Worm (Caenorhabditis elegans) whole organism, L1 larva: Measurements from ENCODE around the gene F43C11.4.
A peak's percentile ranks its signal among the peaks of the same experiment; 100 is the strongest.

Source experiments
- C16A3.4 ChIP-seq: fragments of 150-350 bp; optimal IDR thresholded peaks from 2 replicates; lab custom pipeline; 2014; ENCODE audit warnings: missing biosample characterization, missing genetic modification characterization
- ama-1 ChIP-seq: fragments of 150-350 bp; optimal IDR thresholded peaks from 2 replicates; lab custom pipeline; 2014
- ceh-63 ChIP-seq: fragments of 200-800 bp; sonication (Bioruptor generic); optimal IDR thresholded peaks from 2 replicates; lab custom pipeline; 2018; ENCODE audit warnings: mild to moderate bottlenecking, missing genetic modification characterization, missing compliant biosample characterization
- ceh-8 ChIP-seq: fragments of 200-800 bp; sonication (Bioruptor generic); optimal IDR thresholded peaks from 2 replicates; lab custom pipeline; 2018; ENCODE audit warnings: mild to moderate bottlenecking, missing genetic modification characterization, moderate library complexity, missing compliant biosample characterization
- ceh-90 ChIP-seq: sonication (generic microtip); optimal IDR thresholded peaks from 2 replicates; lab custom pipeline; 2016; ENCODE audit warnings: missing genetic modification characterization, missing compliant biosample characterization
- ces-1 ChIP-seq: fragments of 150-350 bp; optimal IDR thresholded peaks from 2 replicates; lab custom pipeline; 2014; ENCODE audit warnings: missing biosample characterization, missing genetic modification reagents, missing genetic modification characterization
- dsc-1 ChIP-seq: sonication (generic microtip); optimal IDR thresholded peaks from 2 replicates; lab custom pipeline; 2016; ENCODE audit warnings: mild to moderate bottlenecking, missing genetic modification characterization, missing compliant biosample characterization
- efl-1 ChIP-seq, 4 experiments: fragments of 150-350 bp; optimal IDR thresholded peaks in 3 of 4; peaks in 1 of 4; 1 replicate in 1 of 4; 2 replicates in 3 of 4; lab custom pipeline; 2014; ENCODE audit warnings: missing biosample characterization in 2 of 4, missing genetic modification characterization in 2 of 4, missing genetic modification reagents in 2 of 4
- elt-2 ChIP-seq: sonication (generic microtip); optimal IDR thresholded peaks from 2 replicates; lab custom pipeline; 2016; ENCODE audit warnings: missing genetic modification characterization, mild to moderate bottlenecking, inconsistent platforms, missing compliant biosample characterization, missing genetic modification reagents
- elt-3 ChIP-seq, 6 experiments: fragments of 150-350 bp in 1 of 6; sonication (generic microtip); optimal IDR thresholded peaks; 2 replicates each; lab custom pipeline; 2017 to 2018; ENCODE audit warnings: missing biosample characterization in 6 of 6, missing genetic modification characterization in 6 of 6, inconsistent platforms in 1 of 6
- ets-5 ChIP-seq: fragments of 200-800 bp; sonication (Bioruptor generic); IDR thresholded peaks from 2 replicates; pipeline ENCODE4 v1.3.6; 2022; ENCODE audit warnings: missing genetic modification characterization, missing compliant biosample characterization
- hlh-17 ChIP-seq: fragments of 200-800 bp; sonication (Bioruptor generic); optimal IDR thresholded peaks from 2 replicates; lab custom pipeline; 2018; ENCODE audit warnings: missing genetic modification characterization, mild to moderate bottlenecking, missing compliant biosample characterization, moderate library complexity, borderline replicate concordance
- isw-1 ChIP-seq: fragments of 200-800 bp; sonication (Bioruptor generic); IDR thresholded peaks from 2 replicates; pipeline ENCODE4 v1.3.6; 2022; ENCODE audit warnings: missing genetic modification characterization, missing compliant biosample characterization
- nhr-11 ChIP-seq: fragments of 150-350 bp; optimal IDR thresholded peaks from 2 replicates; lab custom pipeline; 2014; ENCODE audit warnings: missing biosample characterization, missing genetic modification characterization
- nhr-19 ChIP-seq: fragments of 200-800 bp; sonication (Bioruptor generic); conservative IDR thresholded peaks from 2 replicates; pipeline ENCODE4 v1.3.6; 2022; ENCODE audit warnings: missing genetic modification characterization, missing compliant biosample characterization
- nhr-237 ChIP-seq: fragments of 150-350 bp; optimal IDR thresholded peaks from 2 replicates; lab custom pipeline; 2014; ENCODE audit warnings: missing biosample characterization, missing genetic modification characterization
- nhr-76 ChIP-seq: sonication (generic microtip); optimal IDR thresholded peaks from 2 replicates; lab custom pipeline; 2017; ENCODE audit warnings: missing biosample characterization, missing genetic modification characterization
- nhr-77 ChIP-seq: fragments of 150-350 bp; optimal IDR thresholded peaks from 2 replicates; lab custom pipeline; 2014; ENCODE audit warnings: missing biosample characterization, missing genetic modification characterization
- nhr-85 ChIP-seq: sonication (generic microtip); peaks from one replicate; lab custom pipeline; 2016; ENCODE audit warnings: missing genetic modification characterization, inconsistent platforms, missing compliant biosample characterization
- nhr-90 ChIP-seq: sonication (generic microtip); optimal IDR thresholded peaks from 2 replicates; lab custom pipeline; 2016; ENCODE audit warnings: mild to moderate bottlenecking, missing genetic modification characterization, missing compliant biosample characterization; ENCODE audit not compliant: poor library complexity
- rnt-1 ChIP-seq: sonication (generic microtip); optimal IDR thresholded peaks from 2 replicates; lab custom pipeline; 2016; ENCODE audit warnings: mild to moderate bottlenecking, missing genetic modification characterization, moderate library complexity, missing compliant biosample characterization
- snpc-4 ChIP-seq: fragments of 150-350 bp; optimal IDR thresholded peaks from 2 replicates; lab custom pipeline; 2014; ENCODE audit warnings: missing biosample characterization, missing genetic modification characterization
- snu-23 ChIP-seq: sonication (generic microtip); optimal IDR thresholded peaks from 2 replicates; lab custom pipeline; 2016; ENCODE audit warnings: missing genetic modification characterization, missing compliant biosample characterization
- sox-4 ChIP-seq: sonication (generic microtip); optimal IDR thresholded peaks from 2 replicates; lab custom pipeline; 2016; ENCODE audit warnings: missing genetic modification characterization, missing compliant biosample characterization
- sptf-1 ChIP-seq: fragments of 150-350 bp; optimal IDR thresholded peaks from 2 replicates; lab custom pipeline; 2014; ENCODE audit warnings: missing biosample characterization, missing genetic modification characterization
- sup-37 ChIP-seq: fragments of 200-800 bp; sonication (Bioruptor generic); optimal IDR thresholded peaks from 2 replicates; lab custom pipeline; 2018; ENCODE audit warnings: mild to moderate bottlenecking, missing genetic modification characterization, missing compliant biosample characterization
- tlp-1 ChIP-seq: fragments of 150-350 bp; optimal IDR thresholded peaks from 2 replicates; lab custom pipeline; 2014; ENCODE audit warnings: missing biosample characterization, missing genetic modification characterization
- unc-130 ChIP-seq: fragments of 150-350 bp; optimal IDR thresholded peaks from 2 replicates; lab custom pipeline; 2017; ENCODE audit warnings: missing biosample characterization, missing genetic modification characterization, inconsistent platforms
- vab-15 ChIP-seq: sonication (generic microtip); optimal IDR thresholded peaks from 2 replicates; lab custom pipeline; 2017; ENCODE audit warnings: missing genotype, mild to moderate bottlenecking, missing genetic modification characterization, missing compliant biosample characterization
- zip-4 ChIP-seq: fragments of 200-800 bp; sonication (Bioruptor generic); optimal IDR thresholded peaks from 2 replicates; lab custom pipeline; 2018; ENCODE audit warnings: mild to moderate bottlenecking, missing genetic modification characterization, moderate library complexity, missing compliant biosample characterization
- ztf-11 ChIP-seq, 2 experiments: sonication (generic microtip); optimal IDR thresholded peaks; 2 replicates each; lab custom pipeline; 2016 to 2017; ENCODE audit warnings: missing genetic modification characterization in 2 of 2, missing biosample characterization in 1 of 2, missing compliant biosample characterization in 1 of 2

The F43C11.4 gene

DNA sequence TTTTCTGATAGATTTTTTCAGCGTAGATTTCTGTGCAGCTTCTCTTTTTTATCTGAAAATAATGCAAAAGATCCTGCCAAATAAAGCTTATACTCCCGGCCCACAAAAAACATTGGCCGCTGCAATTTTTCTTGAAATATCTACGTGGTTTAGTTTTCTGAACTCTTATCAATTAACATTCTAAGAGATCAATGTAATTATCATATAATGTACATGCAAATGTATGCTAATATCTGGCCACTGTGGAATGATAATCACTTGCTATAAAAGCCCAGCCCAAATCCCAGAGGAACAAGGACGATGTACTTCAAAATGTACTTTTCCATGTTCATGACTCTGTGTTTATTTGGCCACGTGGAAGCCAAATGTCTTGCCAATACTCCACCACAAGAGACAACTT lies 7.7 kb downstream of the F43C11.4 start, which contains the start of gene F43C11.2:
TSS of gene F43C11.2 (plus strand) at position 301 of the 400 bp plus-strand sequence.
- TF ChIP-seq nhr-90 (tag; lab: Kevin White, UChicago) (no peak), nhr-85 (tag; lab: Kevin White, UChicago) (no peak), ceh-8 (no peak), snpc-4 (tag; lab: Kevin White, UChicago) (no peak), ces-1 (no peak), nhr-11 (tag; lab: Kevin White, UChicago) (no peak), nhr-77 (tag; lab: Kevin White, UChicago) (no peak), sptf-1 (tag; lab: Kevin White, UChicago) (no peak), hlh-17 (no peak), unc-130 (tag; lab: Kevin White, UChicago) (no peak)

DNA sequence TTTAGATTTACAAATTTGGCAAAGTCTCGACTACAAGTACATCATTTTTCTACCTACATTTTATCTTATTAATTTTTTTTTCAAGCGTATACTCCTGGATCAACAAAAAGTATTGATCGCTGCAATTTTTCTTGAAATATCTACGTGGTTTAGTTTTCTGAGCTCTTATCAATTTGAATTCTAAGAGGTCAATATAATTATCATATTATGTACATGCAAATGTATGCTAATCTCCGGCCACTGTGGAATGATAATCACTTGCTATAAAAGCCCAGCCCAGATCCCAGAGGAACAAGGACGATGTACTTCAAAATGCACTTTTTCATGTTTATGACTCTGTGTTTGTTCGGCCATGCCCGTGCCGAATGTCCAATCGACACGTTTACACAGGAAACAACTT lies 10.0 kb downstream of the F43C11.4 start, which contains the start of gene F43C11.1:
TSS of gene F43C11.1 (plus strand) at position 301 of the 400 bp plus-strand sequence.
- TF ChIP-seq nhr-19 (GFP tag; lab: Robert Waterston, UW) (no peak), ceh-63 (no peak), unc-130 (tag; lab: Kevin White, UChicago) (no peak), nhr-237 (tag; lab: Kevin White, UChicago) (no peak), nhr-76 (tag; lab: Kevin White, UChicago) (no peak), vab-15 (no peak), efl-1 (optimal IDR thresholded peaks at IDR 0.05; lab: Kevin White, UChicago) (no peak), efl-1 (GFP tag; optimal IDR thresholded peaks at IDR 0.05 in 1 of 2; lab: Kevin White, UChicago) (no peak), ces-1 (no peak), ets-5 (GFP tag; lab: Robert Waterston, UW) (no peak), sup-37 (GFP tag; lab: Kevin White, UChicago) (no peak), isw-1 (GFP tag; lab: Robert Waterston, UW) (no peak), ztf-11 (tag; optimal IDR thresholded peaks at IDR 0.05; lab: Kevin White, UChicago) (no peak), C16A3.4 (tag; lab: Kevin White, UChicago) (no peak), rnt-1 (no peak)

DNA sequence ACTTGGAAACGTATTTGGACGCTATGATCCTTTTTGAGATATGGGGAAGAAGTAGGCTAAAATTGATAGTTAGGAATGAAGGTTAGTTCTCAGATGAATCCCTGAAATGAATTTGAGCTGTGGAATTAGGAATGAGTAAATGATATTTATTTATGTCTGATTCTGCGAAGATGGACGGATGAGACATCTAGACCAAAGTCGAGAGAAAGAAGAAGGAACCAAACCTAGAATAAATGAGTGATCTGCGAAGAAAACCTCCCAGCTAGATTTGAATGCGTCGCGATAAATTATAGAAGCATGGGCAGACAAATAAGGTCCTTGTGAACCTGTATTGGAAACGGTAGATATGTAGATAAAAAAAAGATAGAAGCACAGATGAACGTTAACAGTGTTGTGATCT lies 13.2 kb downstream of the F43C11.4 start, which contains the start of gene F43C11.16:
TSS of gene F43C11.16 (minus strand) at position 101 of the 400 bp plus-strand sequence.
- TF ChIP-seq tlp-1 (tag; lab: Kevin White, UChicago), result no peak
- no peak for TF ChIP-seq zip-4 (GFP tag; lab: Kevin White, UChicago)
- no peak for TF ChIP-seq sox-4
- no peak for TF ChIP-seq snu-23 (GFP tag; lab: Kevin White, UChicago)
- no peak for TF ChIP-seq efl-1 (optimal IDR thresholded peaks at IDR 0.05; lab: Kevin White, UChicago)
- peak in 1 of 2 experiments; percentile 18 for TF ChIP-seq efl-1 (GFP tag; optimal IDR thresholded peaks at IDR 0.05 in 1 of 2; lab: Kevin White, UChicago)
- no peak for TF ChIP-seq elt-2 (tag; lab: Kevin White, UChicago)
- TF ChIP-seq ama-1 (lab: Kevin White, UChicago), result no peak

DNA sequence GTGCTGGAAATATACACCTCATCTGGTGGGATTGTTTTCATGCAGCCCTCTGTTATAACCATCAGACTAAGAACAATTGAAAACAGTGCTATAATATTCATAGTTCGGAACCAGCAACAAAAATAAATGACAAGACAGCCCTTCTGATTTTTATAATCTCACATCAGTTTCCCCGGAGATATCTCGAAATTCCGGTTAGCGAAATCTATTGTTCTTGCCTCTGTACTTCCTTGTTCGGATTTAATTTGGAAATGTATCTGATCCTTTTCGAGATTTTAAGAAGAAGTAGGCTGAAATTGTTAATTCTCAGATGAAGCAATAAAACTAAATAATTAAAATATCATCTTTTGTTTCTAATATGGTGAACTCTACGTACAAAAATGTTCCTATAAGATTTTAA lies 16.9 kb downstream of the F43C11.4 start, which contains the start of gene F43C11.11:
TSS of gene F43C11.11 (minus strand) at position 101 of the 400 bp plus-strand sequence.
- TF ChIP-seq elt-3 (tag; optimal IDR thresholded peaks at IDR 0.05; lab: Kevin White, UChicago), result no peak

DNA sequence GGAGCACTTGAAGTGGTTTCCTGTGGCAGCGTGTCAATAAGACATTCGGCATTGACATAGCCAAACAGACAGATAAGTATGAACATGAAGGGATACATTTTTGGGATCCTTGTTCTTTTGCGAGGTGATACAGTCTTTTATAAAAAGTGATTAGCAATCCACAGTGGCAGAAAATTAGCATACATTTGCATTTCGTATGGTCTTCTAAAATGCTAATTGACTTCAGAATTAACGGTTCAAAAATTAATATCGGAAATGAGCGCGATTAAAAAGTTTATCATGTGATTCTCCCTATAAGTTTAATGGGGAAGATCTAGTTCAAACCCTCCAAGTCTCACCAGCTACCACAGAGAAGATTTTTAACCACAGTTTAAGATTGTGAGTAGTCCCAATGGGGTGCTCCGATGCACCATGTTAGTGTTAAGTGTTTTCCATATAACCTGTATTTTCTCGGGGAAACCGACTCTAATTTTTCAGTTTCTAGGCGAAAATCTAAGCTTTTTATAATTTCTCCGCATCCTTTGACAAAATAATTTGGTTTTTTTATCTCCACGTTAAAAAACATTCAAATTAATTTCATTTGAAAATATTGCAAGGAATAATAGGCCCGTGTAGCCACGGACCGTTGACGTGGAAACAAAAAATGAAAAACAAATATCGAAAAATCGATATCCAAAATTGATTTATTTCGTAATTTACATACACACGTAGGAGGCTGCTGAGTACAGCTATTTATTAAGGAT lies 20.0 kb downstream of the F43C11.4 start, which contains the start of the genes F43C11.12 and F16G10.5:
TSS of gene F43C11.12 (minus strand) at position 101 of the 743 bp plus-strand sequence.
TSS of gene F16G10.5 (plus strand) at position 693 of the 743 bp plus-strand sequence.
- TF ChIP-seq dsc-1 (tag; lab: Kevin White, UChicago) (no peak), ets-5 (GFP tag; lab: Robert Waterston, UW) (no peak), nhr-19 (GFP tag; lab: Robert Waterston, UW) (no peak), ceh-90 (no peak)
- TF ChIP-seq, all 84 proteins: peak for 0
